Worm (Caenorhabditis elegans) whole organism, L4 larva: ENCODE results near the gene osg-1.
A peak's percentile ranks its signal among the peaks of the same experiment; 100 is the strongest.

ENCODE experiments used
- F26F4.8 ChIP-seq: fragments of 200-800 bp; sonication (Bioruptor generic); conservative IDR thresholded peaks from 2 replicates; pipeline ENCODE4 v1.3.6; 2022; ENCODE audit warnings: missing genetic modification characterization, missing compliant biosample characterization
- F49E8.2 ChIP-seq: sonication (generic microtip); optimal IDR thresholded peaks from 2 replicates; lab custom pipeline; 2016; ENCODE audit warnings: missing compliant biosample characterization, mild to moderate bottlenecking, missing genetic modification characterization, borderline replicate concordance
- R02D3.7 ChIP-seq: fragments of 150-350 bp; sonication (generic microtip); optimal IDR thresholded peaks from 3 replicates; lab custom pipeline; 2014; ENCODE audit warnings: missing biosample characterization, missing genetic modification characterization
- T20F7.1 ChIP-seq: fragments of 200-800 bp; sonication (Bioruptor generic); optimal IDR thresholded peaks from 2 replicates; lab custom pipeline; 2018; ENCODE audit warnings: mild to moderate bottlenecking, missing genetic modification characterization, missing compliant biosample characterization
- Y75B8A.6 ChIP-seq: fragments of 200-800 bp; sonication (Bioruptor generic); IDR thresholded peaks from 2 replicates; pipeline ENCODE4 v1.3.6; 2022; ENCODE audit warnings: missing genetic modification reagents, missing genetic modification characterization, missing compliant biosample characterization
- aha-1 ChIP-seq: fragments of 150-350 bp; peaks from one replicate; lab custom pipeline; 2014; ENCODE audit warnings: missing biosample characterization, missing genetic modification characterization
- ama-1 ChIP-seq: fragments of 150-350 bp; optimal IDR thresholded peaks from 2 replicates; lab custom pipeline; 2014; ENCODE audit warnings: inconsistent platforms, mixed read lengths
- ceh-32 ChIP-seq: sonication (generic microtip); optimal IDR thresholded peaks from 2 replicates; lab custom pipeline; 2016; ENCODE audit warnings: mild to moderate bottlenecking, missing genetic modification characterization, missing compliant biosample characterization; ENCODE audit not compliant: poor library complexity
- ces-1 ChIP-seq: fragments of 150-350 bp; sonication (generic microtip); optimal IDR thresholded peaks from 4 replicates; lab custom pipeline; 2014; ENCODE audit warnings: missing biosample characterization, missing genetic modification reagents, missing genetic modification characterization
- ctbp-1 ChIP-seq: fragments of 200-800 bp; sonication (Bioruptor generic); IDR thresholded peaks from 2 replicates; pipeline ENCODE4 v1.3.6; 2022; ENCODE audit warnings: missing genetic modification reagents, missing genetic modification characterization, missing compliant biosample characterization
- daf-16 ChIP-seq, 3 experiments: sonication (generic microtip); optimal IDR thresholded peaks; 2 replicates each; lab custom pipeline; 2016 to 2017; ENCODE audit warnings: missing genetic modification characterization in 3 of 3, missing genetic modification reagents in 3 of 3, mild to moderate bottlenecking in 2 of 3, missing compliant biosample characterization in 2 of 3, missing biosample characterization in 1 of 3, moderate library complexity in 1 of 3
- dmd-6 ChIP-seq: fragments of 200-800 bp; sonication (Bioruptor generic); IDR thresholded peaks from 2 replicates; pipeline ENCODE4 v1.3.6; 2022; ENCODE audit warnings: missing genetic modification reagents, missing genetic modification characterization, missing compliant biosample characterization
- dmd-9 ChIP-seq: fragments of 200-800 bp; sonication (Bioruptor generic); IDR thresholded peaks from 2 replicates; pipeline ENCODE4 v1.3.6; 2022; ENCODE audit warnings: missing genetic modification reagents, missing genetic modification characterization, missing compliant biosample characterization
- dpl-1 ChIP-seq: fragments of 150-350 bp; optimal IDR thresholded peaks from 2 replicates; lab custom pipeline; 2014; ENCODE audit warnings: missing biosample characterization, missing genetic modification reagents, missing genetic modification characterization
- dve-1 ChIP-seq: sonication (generic microtip); optimal IDR thresholded peaks from 2 replicates; lab custom pipeline; 2017; ENCODE audit warnings: antibody characterized with exemption, mild to moderate bottlenecking, missing genetic modification characterization, missing compliant biosample characterization; ENCODE audit not compliant: insufficient read depth
- fkh-10 ChIP-seq: fragments of 150-350 bp; optimal IDR thresholded peaks from 2 replicates; lab custom pipeline; 2014; ENCODE audit warnings: missing biosample characterization, missing genetic modification reagents, missing genetic modification characterization
- hif-1 ChIP-seq, 2 experiments: sonication (generic microtip); optimal IDR thresholded peaks; 2 replicates each; lab custom pipeline; 2016 to 2017; ENCODE audit warnings: missing compliant biosample characterization in 2 of 2, missing genetic modification characterization in 2 of 2, missing genetic modification reagents in 2 of 2, missing genotype in 2 of 2, mild to moderate bottlenecking in 1 of 2
- hlh-11 ChIP-seq: fragments of 200-800 bp; sonication (Bioruptor generic); optimal IDR thresholded peaks from 2 replicates; lab custom pipeline; 2018; ENCODE audit warnings: mild to moderate bottlenecking, missing genetic modification characterization, missing compliant biosample characterization
- hlh-30 ChIP-seq: sonication (generic microtip); optimal IDR thresholded peaks from 2 replicates; lab custom pipeline; 2017; ENCODE audit warnings: antibody characterized with exemption, mild to moderate bottlenecking, missing genetic modification characterization, missing compliant biosample characterization; ENCODE audit not compliant: insufficient read depth
- hmg-1.1 ChIP-seq: fragments of 200-800 bp; sonication (Bioruptor generic); IDR thresholded peaks from 2 replicates; pipeline ENCODE4 v1.3.6; 2022; ENCODE audit warnings: missing genetic modification reagents, missing genetic modification characterization, missing compliant biosample characterization
- jun-1 ChIP-seq: fragments of 150-350 bp; optimal IDR thresholded peaks from 2 replicates; lab custom pipeline; 2014; ENCODE audit warnings: missing biosample characterization, missing genetic modification reagents, missing genetic modification characterization
- lin-1 ChIP-seq: fragments of 200-800 bp; sonication (Bioruptor generic); IDR thresholded peaks from 2 replicates; pipeline ENCODE4 v1.3.6; 2022; ENCODE audit warnings: missing genetic modification reagents, missing genetic modification characterization, missing compliant biosample characterization
- lin-13 ChIP-seq: fragments of 150-350 bp; optimal IDR thresholded peaks from 2 replicates; lab custom pipeline; 2014; ENCODE audit warnings: missing biosample characterization, missing genetic modification reagents, missing genetic modification characterization
- lin-29 ChIP-seq: fragments of 200-800 bp; sonication (Bioruptor generic); IDR thresholded peaks from 2 replicates; pipeline ENCODE4 v1.3.6; 2022; ENCODE audit warnings: missing genetic modification reagents, missing genetic modification characterization, missing compliant biosample characterization
- lsy-2 ChIP-seq, 2 experiments: fragments of 150-350 bp in 1 of 2; sonication (generic microtip) in 1 of 2; optimal IDR thresholded peaks; 2 replicates each; lab custom pipeline; 2014 to 2017; ENCODE audit warnings: missing biosample characterization in 2 of 2, missing genetic modification characterization in 2 of 2
- mdl-1 ChIP-seq, 2 experiments: fragments of 150-350 bp in 1 of 2; sonication (generic microtip) in 1 of 2; optimal IDR thresholded peaks; 2 replicates each; lab custom pipeline; 2014 to 2017; ENCODE audit warnings: missing biosample characterization in 2 of 2, missing genetic modification characterization in 2 of 2
- mep-1 ChIP-seq: fragments of 150-350 bp; sonication (generic microtip); optimal IDR thresholded peaks from 3 replicates; lab custom pipeline; 2014; ENCODE audit warnings: missing biosample characterization, missing genetic modification characterization
- mes-2 ChIP-seq: sonication (generic microtip); optimal IDR thresholded peaks from 2 replicates; lab custom pipeline; 2016; ENCODE audit warnings: missing genotype, mild to moderate bottlenecking, missing genetic modification characterization, missing compliant biosample characterization; ENCODE audit not compliant: poor library complexity, severe bottlenecking
- mxl-3 ChIP-seq: fragments of 200-800 bp; sonication (Bioruptor generic); optimal IDR thresholded peaks from 2 replicates; lab custom pipeline; 2018; ENCODE audit warnings: mild to moderate bottlenecking, missing genetic modification characterization, missing compliant biosample characterization
- nhr-10 ChIP-seq: fragments of 150-350 bp; optimal IDR thresholded peaks from 2 replicates; lab custom pipeline; 2014; ENCODE audit warnings: missing biosample characterization, missing genetic modification characterization
- nhr-237 ChIP-seq: sonication (generic microtip); optimal IDR thresholded peaks from 2 replicates; lab custom pipeline; 2017; ENCODE audit warnings: missing biosample characterization, missing genetic modification characterization
- nhr-25 ChIP-seq: sonication (generic microtip); optimal IDR thresholded peaks from 2 replicates; lab custom pipeline; 2017; ENCODE audit warnings: missing genetic modification characterization, mild to moderate bottlenecking, missing compliant biosample characterization, antibody characterized with exemption, moderate library complexity, borderline replicate concordance; ENCODE audit not compliant: insufficient read depth
- nhr-28 ChIP-seq: fragments of 150-350 bp; optimal IDR thresholded peaks from 2 replicates; lab custom pipeline; 2014; ENCODE audit warnings: missing biosample characterization, missing genetic modification characterization
- nhr-6 ChIP-seq: fragments of 150-350 bp; optimal IDR thresholded peaks from 2 replicates; lab custom pipeline; 2014; ENCODE audit warnings: missing biosample characterization, missing genetic modification characterization
- nhr-77 ChIP-seq: fragments of 150-350 bp; optimal IDR thresholded peaks from 2 replicates; lab custom pipeline; 2014; ENCODE audit warnings: missing biosample characterization, missing genetic modification characterization
- php-3 ChIP-seq: fragments of 200-800 bp; sonication (Bioruptor generic); IDR thresholded peaks from 2 replicates; pipeline ENCODE4 v1.3.6; 2022; ENCODE audit warnings: missing genetic modification reagents, missing genetic modification characterization, missing compliant biosample characterization
- pqm-1 ChIP-seq: sonication (generic microtip); optimal IDR thresholded peaks from 2 replicates; lab custom pipeline; 2017; ENCODE audit warnings: missing biosample characterization, missing genetic modification characterization
- rbr-2 ChIP-seq: sonication (generic microtip); optimal IDR thresholded peaks from 2 replicates; lab custom pipeline; 2016; ENCODE audit warnings: missing genotype, missing genetic modification characterization, missing compliant biosample characterization
- snpc-4 ChIP-seq: fragments of 150-350 bp; optimal IDR thresholded peaks from 2 replicates; lab custom pipeline; 2014; ENCODE audit warnings: missing biosample characterization, missing genetic modification characterization
- spr-3 ChIP-seq: fragments of 200-800 bp; sonication (Bioruptor generic); optimal IDR thresholded peaks from 2 replicates; lab custom pipeline; 2018; ENCODE audit warnings: mild to moderate bottlenecking, missing genetic modification characterization, missing compliant biosample characterization
- zag-1 ChIP-seq: fragments of 150-350 bp; optimal IDR thresholded peaks from 2 replicates; lab custom pipeline; 2014; ENCODE audit warnings: missing biosample characterization, missing genetic modification characterization
- zfp-3 ChIP-seq: fragments of 200-800 bp; sonication (Bioruptor generic); conservative IDR thresholded peaks from 2 replicates; pipeline ENCODE4 v1.3.6; 2022; ENCODE audit warnings: missing genetic modification reagents, missing genetic modification characterization, missing compliant biosample characterization

osg-1 gene

DNA sequence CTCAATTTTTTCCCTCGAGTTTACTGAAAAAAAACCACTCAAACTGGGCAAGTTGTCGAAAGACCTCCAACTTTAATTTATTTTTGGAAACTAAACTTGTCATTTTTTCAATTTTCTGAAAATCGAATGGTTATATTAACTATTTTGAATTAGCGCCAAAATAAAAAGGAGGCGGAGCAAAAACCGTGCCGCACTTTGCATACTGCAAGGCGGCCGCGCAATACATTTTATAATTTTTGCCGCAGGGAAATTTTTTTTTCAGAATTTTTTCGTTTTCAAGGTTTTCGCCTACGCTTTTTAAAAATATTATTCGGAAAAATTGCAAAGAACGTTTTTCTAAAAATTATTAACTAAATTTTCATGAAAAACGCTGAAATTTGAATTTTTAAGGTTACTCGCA is 16.3 kb downstream of the osg-1 start (continued):
- peak; percentile 30 for TF ChIP-seq F49E8.2 (tag; lab: Kevin White, UChicago)
- TF ChIP-seq lin-13 (GFP tag; lab: Kevin White, UChicago) = no peak
- TF ChIP-seq mdl-1 (tag; optimal IDR thresholded peaks at IDR 0.05; lab: Kevin White, UChicago) = no peak
- no peak for TF ChIP-seq nhr-237 (tag; lab: Kevin White, UChicago)
- TF ChIP-seq rbr-2 = no peak
- TF ChIP-seq ama-1 (lab: Kevin White, UChicago) = no peak

DNA sequence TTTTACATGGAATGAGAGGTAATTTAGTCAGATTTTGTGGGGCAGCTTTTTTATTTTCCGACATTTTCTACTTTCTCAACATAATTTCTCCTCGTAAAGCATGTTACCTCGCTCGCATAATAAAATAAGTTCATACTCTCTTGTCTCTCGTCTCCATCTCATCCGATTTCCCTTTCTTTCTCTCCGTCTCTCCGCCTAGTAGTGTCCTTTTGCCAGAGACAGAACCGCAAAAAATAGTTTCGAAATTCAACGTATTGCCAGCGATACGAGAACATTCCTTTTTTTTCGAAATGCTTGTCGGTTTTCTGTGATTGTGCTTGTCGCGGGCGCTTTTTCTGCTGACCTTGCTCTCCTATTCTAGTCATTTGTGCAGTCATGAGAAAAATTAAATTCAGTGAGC is 16.8 kb downstream of the osg-1 start:
- TF ChIP-seq jun-1 (tag; lab: Kevin White, UChicago) = no peak
- peak; percentile 46 for TF ChIP-seq mes-2
- peak; percentile 30 for TF ChIP-seq fkh-10
- TF ChIP-seq R02D3.7 (tag; lab: Kevin White, UChicago) = no peak
- peak; percentile 31 for TF ChIP-seq pqm-1
- TF ChIP-seq nhr-10 (tag; lab: Kevin White, UChicago) = no peak
- TF ChIP-seq mxl-3 = peak; percentile 35
- no peak for TF ChIP-seq spr-3 (GFP tag; lab: Kevin White, UChicago)
- 0 out of 2 replicates have a peak, but pooled peaks have one; percentile 40 for TF ChIP-seq php-3 (GFP tag; lab: Robert Waterston, UW)
- TF ChIP-seq mdl-1 (tag; optimal IDR thresholded peaks at IDR 0.05; lab: Kevin White, UChicago) = peak in 1 of 2 experiments; percentile 41
- TF ChIP-seq daf-16 (GFP tag; optimal IDR thresholded peaks at IDR 0.05; lab: Kevin White, UChicago) = no peak
- peak; percentile 34 for TF ChIP-seq daf-16 (tag; optimal IDR thresholded peaks at IDR 0.05; lab: Kevin White, UChicago)
- TF ChIP-seq mep-1 (tag; lab: Kevin White, UChicago) = peak; percentile 20
- no peak for TF ChIP-seq dmd-9 (GFP tag; lab: Robert Waterston, UW)
- peak; percentile 52 for TF ChIP-seq hlh-30
- TF ChIP-seq lin-1 (GFP tag; lab: Robert Waterston, UW) = peak; percentile 50; the same call in 1 of the 2 replicates
- TF ChIP-seq zfp-3 = 0 out of 2 replicates have a peak, but pooled peaks have one; percentile 7
- peak; percentile 66 for TF ChIP-seq hlh-11 (tag; lab: Kevin White, UChicago)
- peak; percentile 35 for TF ChIP-seq nhr-6 (tag; lab: Kevin White, UChicago)
- no peak for TF ChIP-seq zag-1 (tag; lab: Kevin White, UChicago)
- TF ChIP-seq Y75B8A.6 (GFP tag; lab: Robert Waterston, UW) = no peak
- no peak for TF ChIP-seq nhr-77 (tag; lab: Kevin White, UChicago)
- TF ChIP-seq dmd-6 = peak; percentile 13; the same call in 1 of the 2 replicates
- TF ChIP-seq T20F7.1 (GFP tag; lab: Kevin White, UChicago) = peak; percentile 19
- no peak for TF ChIP-seq lin-29
- peak; percentile 44 for TF ChIP-seq dpl-1
- TF ChIP-seq ctbp-1 (GFP tag; lab: Robert Waterston, UW) = peak; percentile 43; the same call in 1 of the 2 replicates
- no peak for TF ChIP-seq ceh-32 (tag; lab: Kevin White, UChicago)
- TF ChIP-seq F26F4.8 (GFP tag; lab: Robert Waterston, UW) = no peak
- peak; percentile 43 for TF ChIP-seq nhr-28 (tag; lab: Kevin White, UChicago)
- peak; percentile 36; the same call in 1 of the 2 replicates for TF ChIP-seq hmg-1.1 (GFP tag; lab: Robert Waterston, UW)
- TF ChIP-seq dve-1 (tag; lab: Kevin White, UChicago) = peak; percentile 77
- TF ChIP-seq ces-1 (GFP tag; lab: Kevin White, UChicago) = peak; percentile 43
- TF ChIP-seq snpc-4 (tag; lab: Kevin White, UChicago) = no peak
- TF ChIP-seq aha-1 (tag; lab: Kevin White, UChicago) = peak; percentile 54
- peak; percentile 56 for TF ChIP-seq nhr-25 (tag; lab: Kevin White, UChicago)
- TF ChIP-seq ama-1 (lab: Kevin White, UChicago) = peak; percentile 83
- TF ChIP-seq rbr-2 = peak; percentile 36
- peak in 1 of 2 experiments; percentile 14 for TF ChIP-seq hif-1 (tag; optimal IDR thresholded peaks at IDR 0.05; lab: Kevin White, UChicago)
- peak in 1 of 2 experiments; percentile 75 for TF ChIP-seq lsy-2 (tag; optimal IDR thresholded peaks at IDR 0.05; lab: Kevin White, UChicago)
